Worm (Caenorhabditis elegans) whole organism, L1 larva: ENCODE data around the gene npl-4.1.
A peak's percentile ranks its signal among the peaks of the same experiment; 100 is the strongest.

Experiments
- C34B4.2 ChIP-seq: sonication (generic microtip); optimal IDR thresholded peaks from 2 replicates; lab custom pipeline; 2017; ENCODE audit warnings: mild to moderate bottlenecking, missing genetic modification characterization, missing compliant biosample characterization
- F16B12.6 ChIP-seq: fragments of 150-350 bp; optimal IDR thresholded peaks from 2 replicates; lab custom pipeline; 2014; ENCODE audit warnings: missing biosample characterization, missing genetic modification characterization
- Y116A8C.19 ChIP-seq: sonication (generic microtip); optimal IDR thresholded peaks from 2 replicates; lab custom pipeline; 2016; ENCODE audit warnings: missing compliant biosample characterization, missing genetic modification characterization, borderline replicate concordance
- efl-1 ChIP-seq, 4 experiments: fragments of 150-350 bp; optimal IDR thresholded peaks in 3 of 4; peaks in 1 of 4; 1 replicate in 1 of 4; 2 replicates in 3 of 4; lab custom pipeline; 2014; ENCODE audit warnings: missing biosample characterization in 2 of 4, missing genetic modification characterization in 2 of 4, missing genetic modification reagents in 2 of 4
- efl-3 ChIP-seq: fragments of 200-800 bp; sonication (Bioruptor generic); optimal IDR thresholded peaks from 2 replicates; lab custom pipeline; 2018; ENCODE audit warnings: mild to moderate bottlenecking, missing genetic modification characterization, missing compliant biosample characterization
- elt-3 ChIP-seq, 6 experiments: fragments of 150-350 bp in 1 of 6; sonication (generic microtip); optimal IDR thresholded peaks; 2 replicates each; lab custom pipeline; 2017 to 2018; ENCODE audit warnings: missing biosample characterization in 6 of 6, missing genetic modification characterization in 6 of 6, inconsistent platforms in 1 of 6
- ets-5 ChIP-seq: fragments of 200-800 bp; sonication (Bioruptor generic); IDR thresholded peaks from 2 replicates; pipeline ENCODE4 v1.3.6; 2022; ENCODE audit warnings: missing genetic modification characterization, missing compliant biosample characterization
- fkh-10 ChIP-seq: sonication (generic microtip); optimal IDR thresholded peaks from 2 replicates; lab custom pipeline; 2017; ENCODE audit warnings: missing biosample characterization, missing genetic modification reagents, missing genetic modification characterization
- fkh-4 ChIP-seq: sonication (generic microtip); optimal IDR thresholded peaks from 2 replicates; lab custom pipeline; 2016; ENCODE audit warnings: missing compliant biosample characterization, missing genetic modification characterization, borderline replicate concordance
- fkh-8 ChIP-seq: sonication (generic microtip); optimal IDR thresholded peaks from 2 replicates; lab custom pipeline; 2016; ENCODE audit warnings: mild to moderate bottlenecking, missing genetic modification characterization, missing compliant biosample characterization
- hlh-17 ChIP-seq: fragments of 200-800 bp; sonication (Bioruptor generic); optimal IDR thresholded peaks from 2 replicates; lab custom pipeline; 2018; ENCODE audit warnings: missing genetic modification characterization, mild to moderate bottlenecking, missing compliant biosample characterization, moderate library complexity, borderline replicate concordance
- hpl-2 ChIP-seq: fragments of 150-350 bp; optimal IDR thresholded peaks from 2 replicates; lab custom pipeline; 2014; ENCODE audit warnings: missing biosample characterization, missing genetic modification reagents, missing genetic modification characterization
- irx-1 ChIP-seq: sonication (generic microtip); optimal IDR thresholded peaks from 2 replicates; lab custom pipeline; 2016; ENCODE audit warnings: missing genetic modification characterization, missing compliant biosample characterization
- isw-1 ChIP-seq: fragments of 200-800 bp; sonication (Bioruptor generic); IDR thresholded peaks from 2 replicates; pipeline ENCODE4 v1.3.6; 2022; ENCODE audit warnings: missing genetic modification characterization, missing compliant biosample characterization
- lin-13 ChIP-seq: fragments of 150-350 bp; optimal IDR thresholded peaks from 2 replicates; lab custom pipeline; 2014; ENCODE audit warnings: missing biosample characterization, missing genetic modification reagents, missing genetic modification characterization
- lin-35 ChIP-seq, 2 experiments: fragments of 150-350 bp; optimal IDR thresholded peaks; 2 replicates each; lab custom pipeline; 2014; ENCODE audit warnings: missing biosample characterization in 2 of 2, missing genetic modification characterization in 2 of 2, missing genetic modification reagents in 2 of 2
- lin-39 ChIP-seq: fragments of 150-350 bp; optimal IDR thresholded peaks from 2 replicates; lab custom pipeline; 2014; ENCODE audit warnings: missing biosample characterization, missing genetic modification reagents, missing genetic modification characterization
- lsy-2 ChIP-seq, 2 experiments: fragments of 150-350 bp; optimal IDR thresholded peaks; 2 replicates each; lab custom pipeline; 2014; ENCODE audit warnings: missing biosample characterization in 2 of 2, missing genetic modification characterization in 2 of 2
- mab-9 ChIP-seq: fragments of 200-800 bp; sonication (Bioruptor generic); IDR thresholded peaks from 2 replicates; pipeline ENCODE4 v1.3.6; 2022; ENCODE audit warnings: missing genetic modification reagents, missing genetic modification characterization, missing compliant biosample characterization
- mdl-1 ChIP-seq, 2 experiments: fragments of 150-350 bp; optimal IDR thresholded peaks; 2 replicates each; lab custom pipeline; 2014 to 2017; ENCODE audit warnings: missing biosample characterization in 2 of 2, missing genetic modification characterization in 2 of 2, inconsistent platforms in 1 of 2
- nhr-11 ChIP-seq: fragments of 150-350 bp; optimal IDR thresholded peaks from 2 replicates; lab custom pipeline; 2014; ENCODE audit warnings: missing biosample characterization, missing genetic modification characterization
- nhr-12 ChIP-seq: sonication (generic microtip); optimal IDR thresholded peaks from 2 replicates; lab custom pipeline; 2017; ENCODE audit warnings: missing biosample characterization, missing genetic modification characterization
- nhr-19 ChIP-seq: fragments of 200-800 bp; sonication (Bioruptor generic); conservative IDR thresholded peaks from 2 replicates; pipeline ENCODE4 v1.3.6; 2022; ENCODE audit warnings: missing genetic modification characterization, missing compliant biosample characterization
- nhr-20 ChIP-seq: sonication (generic microtip); optimal IDR thresholded peaks from 2 replicates; lab custom pipeline; 2016; ENCODE audit warnings: mild to moderate bottlenecking, missing genetic modification characterization, missing compliant biosample characterization
- nhr-47 ChIP-seq: sonication (generic microtip); optimal IDR thresholded peaks from 2 replicates; lab custom pipeline; 2016; ENCODE audit warnings: mild to moderate bottlenecking, missing genetic modification characterization, moderate library complexity, missing compliant biosample characterization
- nhr-76 ChIP-seq: sonication (generic microtip); optimal IDR thresholded peaks from 2 replicates; lab custom pipeline; 2017; ENCODE audit warnings: missing biosample characterization, missing genetic modification characterization
- nhr-84 ChIP-seq: sonication (generic microtip); optimal IDR thresholded peaks from 2 replicates; lab custom pipeline; 2017; ENCODE audit warnings: missing biosample characterization, missing genetic modification characterization
- nhr-90 ChIP-seq: sonication (generic microtip); optimal IDR thresholded peaks from 2 replicates; lab custom pipeline; 2016; ENCODE audit warnings: mild to moderate bottlenecking, missing genetic modification characterization, missing compliant biosample characterization; ENCODE audit not compliant: poor library complexity
- pag-3 ChIP-seq: sonication (generic microtip); optimal IDR thresholded peaks from 2 replicates; lab custom pipeline; 2017; ENCODE audit warnings: missing genetic modification characterization, mild to moderate bottlenecking, missing compliant biosample characterization, antibody characterized with exemption, borderline replicate concordance; ENCODE audit not compliant: insufficient read depth
- pax-3 ChIP-seq: fragments of 200-800 bp; sonication (Bioruptor generic); optimal IDR thresholded peaks from 2 replicates; lab custom pipeline; 2018; ENCODE audit warnings: mild to moderate bottlenecking, missing genetic modification characterization, moderate library complexity, missing compliant biosample characterization
- pqm-1 ChIP-seq: sonication (generic microtip); optimal IDR thresholded peaks from 3 replicates; lab custom pipeline; 2017; ENCODE audit warnings: missing biosample characterization, missing genetic modification characterization
- skn-1 ChIP-seq: fragments of 150-350 bp; optimal IDR thresholded peaks from 2 replicates; lab custom pipeline; 2014; ENCODE audit warnings: missing biosample characterization, missing genetic modification characterization
- snpc-4 ChIP-seq: fragments of 150-350 bp; optimal IDR thresholded peaks from 2 replicates; lab custom pipeline; 2014; ENCODE audit warnings: missing biosample characterization, missing genetic modification characterization
- snu-23 ChIP-seq: sonication (generic microtip); optimal IDR thresholded peaks from 2 replicates; lab custom pipeline; 2016; ENCODE audit warnings: missing genetic modification characterization, missing compliant biosample characterization
- sptf-1 ChIP-seq: fragments of 150-350 bp; optimal IDR thresholded peaks from 2 replicates; lab custom pipeline; 2014; ENCODE audit warnings: missing biosample characterization, missing genetic modification characterization
- sup-37 ChIP-seq: fragments of 200-800 bp; sonication (Bioruptor generic); optimal IDR thresholded peaks from 2 replicates; lab custom pipeline; 2018; ENCODE audit warnings: mild to moderate bottlenecking, missing genetic modification characterization, missing compliant biosample characterization
- tbx-2 ChIP-seq: sonication (generic microtip); optimal IDR thresholded peaks from 2 replicates; lab custom pipeline; 2016; ENCODE audit warnings: missing genetic modification characterization, missing compliant biosample characterization
- unc-130 ChIP-seq: fragments of 150-350 bp; optimal IDR thresholded peaks from 2 replicates; lab custom pipeline; 2017; ENCODE audit warnings: missing biosample characterization, missing genetic modification characterization, inconsistent platforms
- unc-62 ChIP-seq: fragments of 150-350 bp; optimal IDR thresholded peaks from 2 replicates; lab custom pipeline; 2014; ENCODE audit warnings: missing biosample characterization, missing genetic modification reagents, missing genetic modification characterization
- vab-15 ChIP-seq: sonication (generic microtip); optimal IDR thresholded peaks from 2 replicates; lab custom pipeline; 2017; ENCODE audit warnings: missing genotype, mild to moderate bottlenecking, missing genetic modification characterization, missing compliant biosample characterization
- xbp-1 ChIP-seq: sonication (generic microtip); optimal IDR thresholded peaks from 2 replicates; lab custom pipeline; 2016; ENCODE audit warnings: missing genetic modification characterization, missing compliant biosample characterization

npl-4.1 gene

DNA sequence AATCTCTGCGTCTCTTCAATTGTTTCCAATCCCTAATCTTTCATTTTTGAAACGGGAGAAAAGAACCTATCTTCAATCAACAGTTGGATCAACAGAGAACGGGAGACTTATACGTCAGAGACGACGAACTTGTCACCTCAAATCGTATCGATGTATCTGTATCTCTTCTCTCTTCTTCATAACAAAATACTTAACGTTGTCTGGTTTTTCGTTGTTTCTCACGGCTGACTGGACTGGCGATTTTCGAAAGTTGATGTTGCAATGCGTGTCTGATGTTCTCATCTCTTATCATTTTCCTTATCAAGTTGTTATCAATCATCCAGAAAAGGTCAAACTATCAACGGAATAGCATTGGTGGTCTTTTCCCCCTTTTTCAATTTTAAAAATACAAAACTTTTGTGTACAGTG, 25.6 kb upstream of the npl-4.1 start (continued):
- TF ChIP-seq snpc-4 (peak; percentile 3), hlh-17 (GFP tag; lab: Kevin White, UChicago) (no peak), elt-3 (tag; optimal IDR thresholded peaks at IDR 0.05; lab: Kevin White, UChicago) (peak; percentile 76 to 99 (median 89)), efl-3 (GFP tag; lab: Kevin White, UChicago) (no peak), nhr-19 (GFP tag; lab: Robert Waterston, UW) (peak; percentile 65), tbx-2 (tag; lab: Kevin White, UChicago) (peak; percentile 74), vab-15 (tag; lab: Kevin White, UChicago) (no peak), lsy-2 (tag; optimal IDR thresholded peaks at IDR 0.05; lab: Kevin White, UChicago) (peak; percentile 31 to 72), nhr-90 (peak; percentile 72), hpl-2 (GFP tag; lab: Kevin White, UChicago) (no peak), snu-23 (peak; percentile 89), pax-3 (tag; lab: Kevin White, UChicago) (no peak), nhr-76 (no peak), irx-1 (tag; lab: Kevin White, UChicago) (peak; percentile 56), ets-5 (GFP tag; lab: Robert Waterston, UW) (no peak), sptf-1 (tag; lab: Kevin White, UChicago) (no peak), C34B4.2 (no peak), lin-39 (tag; lab: Kevin White, UChicago) (no peak), nhr-11 (tag; lab: Kevin White, UChicago) (no peak), nhr-84 (tag; lab: Kevin White, UChicago) (no peak), fkh-10 (GFP tag; lab: Kevin White, UChicago) (no peak), unc-130 (no peak), mab-9 (GFP tag; lab: Robert Waterston, UW) (no peak), nhr-47 (peak; percentile 55), nhr-12 (tag; lab: Kevin White, UChicago) (no peak), mdl-1 (tag; optimal IDR thresholded peaks at IDR 0.05; lab: Kevin White, UChicago) (peak in 1 of 2 experiments; percentile 20), pag-3 (tag; lab: Kevin White, UChicago) (no peak), lin-35 (GFP tag; optimal IDR thresholded peaks at IDR 0.05; lab: Kevin White, UChicago) (peak in 1 of 2 experiments; percentile 66), fkh-8 (tag; lab: Kevin White, UChicago) (no peak), isw-1 (GFP tag; lab: Robert Waterston, UW) (no peak), xbp-1 (tag; lab: Kevin White, UChicago) (peak; percentile 13), pqm-1 (tag; lab: Kevin White, UChicago) (no peak), efl-1 (optimal IDR thresholded peaks at IDR 0.05; lab: Kevin White, UChicago) (peak; percentile 11 to 38), efl-1 (GFP tag; optimal IDR thresholded peaks at IDR 0.05 in 1 of 2; lab: Kevin White, UChicago) (no peak), skn-1 (tag; lab: Kevin White, UChicago) (no peak), nhr-20 (tag; lab: Kevin White, UChicago) (peak; percentile 93), F16B12.6 (no peak), sup-37 (GFP tag; lab: Kevin White, UChicago) (no peak), lin-13 (GFP tag; lab: Kevin White, UChicago) (peak; percentile 3), fkh-4 (tag; lab: Kevin White, UChicago) (no peak), unc-62 (GFP tag; lab: Kevin White, UChicago) (no peak)

- no peak for TF ChIP-seq nhr-19 (GFP tag; lab: Robert Waterston, UW)
- TF ChIP-seq Y116A8C.19 (tag; lab: Kevin White, UChicago), result no peak
- TF ChIP-seq pax-3 (tag; lab: Kevin White, UChicago), result no peak
- TF ChIP-seq, all 84 proteins: peak for 0
These were observed 23.4 kb upstream of the npl-4.1 start, which contains the start of gene C17G10.7 for ce11 chrII:5607756-5608155. Gene C17G10.7, minus strand, starts transcription at chrII:5607856.
